Worm (Caenorhabditis elegans) whole organism, L1 larva: ENCODE results near the gene T27A8.3.

Experiments
- C04F5.9 ChIP-seq: sonication (generic microtip); optimal IDR thresholded peaks from 2 replicates; lab custom pipeline; 2016; ENCODE audit warnings: missing genetic modification characterization, missing compliant biosample characterization
- C16A3.4 ChIP-seq: fragments of 150-350 bp; optimal IDR thresholded peaks from 2 replicates; lab custom pipeline; 2014; ENCODE audit warnings: missing biosample characterization, missing genetic modification characterization
- C34B4.2 ChIP-seq: sonication (generic microtip); optimal IDR thresholded peaks from 2 replicates; lab custom pipeline; 2017; ENCODE audit warnings: mild to moderate bottlenecking, missing genetic modification characterization, missing compliant biosample characterization
- F16B12.6 ChIP-seq: fragments of 150-350 bp; optimal IDR thresholded peaks from 2 replicates; lab custom pipeline; 2014; ENCODE audit warnings: missing biosample characterization, missing genetic modification characterization
- Y116A8C.19 ChIP-seq: sonication (generic microtip); optimal IDR thresholded peaks from 2 replicates; lab custom pipeline; 2016; ENCODE audit warnings: missing compliant biosample characterization, missing genetic modification characterization, borderline replicate concordance
- alr-1 ChIP-seq: fragments of 200-800 bp; sonication (Bioruptor generic); optimal IDR thresholded peaks from 2 replicates; lab custom pipeline; 2018; ENCODE audit warnings: borderline replicate concordance, mild to moderate bottlenecking, missing genetic modification characterization, missing compliant biosample characterization
- ama-1 ChIP-seq: fragments of 150-350 bp; optimal IDR thresholded peaks from 2 replicates; lab custom pipeline; 2014
- blmp-1 ChIP-seq: fragments of 150-350 bp; optimal IDR thresholded peaks from 2 replicates; lab custom pipeline; 2014; ENCODE audit warnings: missing biosample characterization, missing genetic modification characterization
- ceh-63 ChIP-seq: fragments of 200-800 bp; sonication (Bioruptor generic); optimal IDR thresholded peaks from 2 replicates; lab custom pipeline; 2018; ENCODE audit warnings: mild to moderate bottlenecking, missing genetic modification characterization, missing compliant biosample characterization
- ceh-82 ChIP-seq, 3 experiments: fragments of 150-350 bp in 1 of 3; sonication (generic microtip) in 2 of 3; optimal IDR thresholded peaks; 2 replicates each; lab custom pipeline; 2014 to 2017; ENCODE audit warnings: missing biosample characterization in 3 of 3, missing genetic modification characterization in 3 of 3
- ceh-88 ChIP-seq: fragments of 200-800 bp; sonication (Bioruptor generic); IDR thresholded peaks from 2 replicates; pipeline ENCODE4 v1.3.6; 2022; ENCODE audit warnings: missing genetic modification characterization, missing compliant biosample characterization
- ceh-90 ChIP-seq: sonication (generic microtip); optimal IDR thresholded peaks from 2 replicates; lab custom pipeline; 2016; ENCODE audit warnings: missing genetic modification characterization, missing compliant biosample characterization
- ces-1 ChIP-seq: fragments of 150-350 bp; optimal IDR thresholded peaks from 2 replicates; lab custom pipeline; 2014; ENCODE audit warnings: missing biosample characterization, missing genetic modification reagents, missing genetic modification characterization
- dpl-1 ChIP-seq, 3 experiments: fragments of 150-350 bp in 2 of 3; sonication (generic microtip) in 1 of 3; optimal IDR thresholded peaks; 2 replicates each; lab custom pipeline; 2014 to 2017; ENCODE audit warnings: missing biosample characterization in 3 of 3, missing genetic modification characterization in 3 of 3, missing genetic modification reagents in 3 of 3
- dsc-1 ChIP-seq: sonication (generic microtip); optimal IDR thresholded peaks from 2 replicates; lab custom pipeline; 2016; ENCODE audit warnings: mild to moderate bottlenecking, missing genetic modification characterization, missing compliant biosample characterization
- efl-1 ChIP-seq, 4 experiments: fragments of 150-350 bp; optimal IDR thresholded peaks in 3 of 4; peaks in 1 of 4; 1 replicate in 1 of 4; 2 replicates in 3 of 4; lab custom pipeline; 2014; ENCODE audit warnings: missing biosample characterization in 2 of 4, missing genetic modification characterization in 2 of 4, missing genetic modification reagents in 2 of 4
- egl-27 ChIP-seq, 2 experiments: fragments of 150-350 bp in 1 of 2; sonication (generic microtip); optimal IDR thresholded peaks; 3 replicates each; lab custom pipeline; 2017 to 2018; ENCODE audit warnings: missing biosample characterization in 2 of 2, missing genetic modification characterization in 2 of 2, missing genetic modification reagents in 2 of 2
- elt-2 ChIP-seq: sonication (generic microtip); optimal IDR thresholded peaks from 2 replicates; lab custom pipeline; 2016; ENCODE audit warnings: missing genetic modification characterization, mild to moderate bottlenecking, inconsistent platforms, missing compliant biosample characterization, missing genetic modification reagents
- elt-3 ChIP-seq, 6 experiments: fragments of 150-350 bp in 1 of 6; sonication (generic microtip); optimal IDR thresholded peaks; 2 replicates each; lab custom pipeline; 2017 to 2018; ENCODE audit warnings: missing biosample characterization in 6 of 6, missing genetic modification characterization in 6 of 6, inconsistent platforms in 1 of 6
- fkh-8 ChIP-seq: sonication (generic microtip); optimal IDR thresholded peaks from 2 replicates; lab custom pipeline; 2016; ENCODE audit warnings: mild to moderate bottlenecking, missing genetic modification characterization, missing compliant biosample characterization
- fos-1 ChIP-seq: fragments of 150-350 bp; optimal IDR thresholded peaks from 2 replicates; lab custom pipeline; 2014; ENCODE audit warnings: missing biosample characterization, missing genetic modification characterization
- irx-1 ChIP-seq: sonication (generic microtip); optimal IDR thresholded peaks from 2 replicates; lab custom pipeline; 2016; ENCODE audit warnings: missing genetic modification characterization, missing compliant biosample characterization
- isw-1 ChIP-seq: fragments of 200-800 bp; sonication (Bioruptor generic); IDR thresholded peaks from 2 replicates; pipeline ENCODE4 v1.3.6; 2022; ENCODE audit warnings: missing genetic modification characterization, missing compliant biosample characterization
- lin-13 ChIP-seq: fragments of 150-350 bp; optimal IDR thresholded peaks from 2 replicates; lab custom pipeline; 2014; ENCODE audit warnings: missing biosample characterization, missing genetic modification reagents, missing genetic modification characterization
- lin-15B ChIP-seq: fragments of 150-350 bp; sonication (generic microtip); optimal IDR thresholded peaks from 3 replicates; lab custom pipeline; 2014; ENCODE audit warnings: missing biosample characterization, missing genetic modification characterization
- lin-35 ChIP-seq, 2 experiments: fragments of 150-350 bp; optimal IDR thresholded peaks; 2 replicates each; lab custom pipeline; 2014; ENCODE audit warnings: missing biosample characterization in 2 of 2, missing genetic modification characterization in 2 of 2, missing genetic modification reagents in 2 of 2
- lin-39 ChIP-seq: fragments of 150-350 bp; optimal IDR thresholded peaks from 2 replicates; lab custom pipeline; 2014; ENCODE audit warnings: missing biosample characterization, missing genetic modification reagents, missing genetic modification characterization
- lir-3 ChIP-seq: sonication (generic microtip); optimal IDR thresholded peaks from 2 replicates; lab custom pipeline; 2016; ENCODE audit warnings: mild to moderate bottlenecking, missing genetic modification characterization, moderate library complexity, missing compliant biosample characterization; ENCODE audit not compliant: poor library complexity
- mab-9 ChIP-seq: fragments of 200-800 bp; sonication (Bioruptor generic); IDR thresholded peaks from 2 replicates; pipeline ENCODE4 v1.3.6; 2022; ENCODE audit warnings: missing genetic modification reagents, missing genetic modification characterization, missing compliant biosample characterization
- mep-1 ChIP-seq: fragments of 150-350 bp; optimal IDR thresholded peaks from 2 replicates; lab custom pipeline; 2014; ENCODE audit warnings: missing biosample characterization, missing genetic modification characterization
- nhr-11 ChIP-seq: fragments of 150-350 bp; optimal IDR thresholded peaks from 2 replicates; lab custom pipeline; 2014; ENCODE audit warnings: missing biosample characterization, missing genetic modification characterization
- nhr-237 ChIP-seq: fragments of 150-350 bp; optimal IDR thresholded peaks from 2 replicates; lab custom pipeline; 2014; ENCODE audit warnings: missing biosample characterization, missing genetic modification characterization
- nhr-28 ChIP-seq: fragments of 150-350 bp; optimal IDR thresholded peaks from 2 replicates; lab custom pipeline; 2014; ENCODE audit warnings: missing biosample characterization, missing genetic modification characterization
- nhr-76 ChIP-seq: sonication (generic microtip); optimal IDR thresholded peaks from 2 replicates; lab custom pipeline; 2017; ENCODE audit warnings: missing biosample characterization, missing genetic modification characterization
- nhr-84 ChIP-seq: sonication (generic microtip); optimal IDR thresholded peaks from 2 replicates; lab custom pipeline; 2017; ENCODE audit warnings: missing biosample characterization, missing genetic modification characterization
- nhr-90 ChIP-seq: sonication (generic microtip); optimal IDR thresholded peaks from 2 replicates; lab custom pipeline; 2016; ENCODE audit warnings: mild to moderate bottlenecking, missing genetic modification characterization, missing compliant biosample characterization; ENCODE audit not compliant: poor library complexity
- pag-3 ChIP-seq: sonication (generic microtip); optimal IDR thresholded peaks from 2 replicates; lab custom pipeline; 2017; ENCODE audit warnings: missing genetic modification characterization, mild to moderate bottlenecking, missing compliant biosample characterization, antibody characterized with exemption, borderline replicate concordance; ENCODE audit not compliant: insufficient read depth
- rnt-1 ChIP-seq: sonication (generic microtip); optimal IDR thresholded peaks from 2 replicates; lab custom pipeline; 2016; ENCODE audit warnings: mild to moderate bottlenecking, missing genetic modification characterization, moderate library complexity, missing compliant biosample characterization
- skn-1 ChIP-seq: fragments of 150-350 bp; optimal IDR thresholded peaks from 2 replicates; lab custom pipeline; 2014; ENCODE audit warnings: missing biosample characterization, missing genetic modification characterization
- snpc-4 ChIP-seq: fragments of 150-350 bp; optimal IDR thresholded peaks from 2 replicates; lab custom pipeline; 2014; ENCODE audit warnings: missing biosample characterization, missing genetic modification characterization
- snu-23 ChIP-seq: sonication (generic microtip); optimal IDR thresholded peaks from 2 replicates; lab custom pipeline; 2016; ENCODE audit warnings: missing genetic modification characterization, missing compliant biosample characterization
- swsn-7 ChIP-seq: sonication (generic microtip); optimal IDR thresholded peaks from 2 replicates; lab custom pipeline; 2016; ENCODE audit warnings: missing genetic modification characterization, missing compliant biosample characterization
- tlp-1 ChIP-seq: fragments of 150-350 bp; optimal IDR thresholded peaks from 2 replicates; lab custom pipeline; 2014; ENCODE audit warnings: missing biosample characterization, missing genetic modification characterization
- unc-130 ChIP-seq: fragments of 150-350 bp; optimal IDR thresholded peaks from 2 replicates; lab custom pipeline; 2017; ENCODE audit warnings: missing biosample characterization, missing genetic modification characterization, inconsistent platforms
- unc-30 ChIP-seq: sonication (generic microtip); optimal IDR thresholded peaks from 2 replicates; lab custom pipeline; 2017; ENCODE audit warnings: missing biosample characterization, missing genetic modification characterization
- unc-86 ChIP-seq: sonication (generic microtip); optimal IDR thresholded peaks from 2 replicates; lab custom pipeline; 2016; ENCODE audit warnings: missing genetic modification characterization, missing compliant biosample characterization
- xbp-1 ChIP-seq: sonication (generic microtip); optimal IDR thresholded peaks from 2 replicates; lab custom pipeline; 2016; ENCODE audit warnings: missing genetic modification characterization, missing compliant biosample characterization
- zag-1 ChIP-seq: fragments of 150-350 bp; optimal IDR thresholded peaks from 2 replicates; lab custom pipeline; 2014; ENCODE audit warnings: missing biosample characterization, missing genetic modification characterization
- ztf-11 ChIP-seq, 2 experiments: sonication (generic microtip); optimal IDR thresholded peaks; 2 replicates each; lab custom pipeline; 2016 to 2017; ENCODE audit warnings: missing genetic modification characterization in 2 of 2, missing biosample characterization in 1 of 2, missing compliant biosample characterization in 1 of 2

T27A8.3 gene

DNA sequence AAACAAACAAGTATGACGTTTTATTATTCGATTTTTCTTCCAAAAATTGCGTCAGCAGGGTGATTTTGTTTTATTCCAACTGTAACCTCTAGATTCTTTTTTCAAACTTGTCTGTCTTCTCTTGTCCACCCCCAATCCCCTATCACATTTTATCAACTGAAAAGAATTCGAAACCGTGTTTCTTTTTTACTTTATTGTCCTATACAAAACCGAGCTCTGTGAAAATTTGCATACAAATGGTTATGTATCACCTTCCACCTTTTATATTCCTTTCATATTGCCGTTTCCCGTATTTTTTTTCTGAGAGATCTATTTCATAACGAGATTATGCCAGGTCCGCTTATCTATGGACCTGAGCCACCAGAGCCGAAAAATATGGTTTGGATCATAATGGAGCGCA, 7.2 kb upstream of the T27A8.3 start, which contains the start of gene T27A8.7:
Gene T27A8.7, plus strand, starts transcription at position 301 of the 400 bp plus-strand sequence.
- TF ChIP-seq efl-1 (optimal IDR thresholded peaks at IDR 0.05; lab: Kevin White, UChicago) (no peak), efl-1 (GFP tag; optimal IDR thresholded peaks at IDR 0.05 in 1 of 2; lab: Kevin White, UChicago) (peak in 1 of 2 experiments; percentile 3), C16A3.4 (tag; lab: Kevin White, UChicago) (no peak)

ce11 chrX:16056404-16056803, 6.1 kb upstream of the T27A8.3 start:
- peak; percentile 98 for TF ChIP-seq mep-1 (tag; lab: Kevin White, UChicago)
- TF ChIP-seq mab-9 (GFP tag; lab: Robert Waterston, UW), result peak; percentile 97
- peak; percentile 98 for TF ChIP-seq irx-1 (tag; lab: Kevin White, UChicago)
- TF ChIP-seq C16A3.4 (tag; lab: Kevin White, UChicago), result peak; percentile 98
- TF ChIP-seq nhr-90 (tag; lab: Kevin White, UChicago), result peak; percentile 99
- no peak for TF ChIP-seq ceh-90 (tag; lab: Kevin White, UChicago)
- no peak for TF ChIP-seq ces-1
- TF ChIP-seq zag-1 (tag; lab: Kevin White, UChicago), result peak; percentile 33
- peak; percentile 94 for TF ChIP-seq ceh-63 (GFP tag; lab: Kevin White, UChicago)
- TF ChIP-seq unc-130 (tag; lab: Kevin White, UChicago), result peak; percentile 92
- TF ChIP-seq lin-15B, result peak; percentile 51
- peak; percentile 56 for TF ChIP-seq unc-30 (tag; lab: Kevin White, UChicago)
- peak; percentile 63 for TF ChIP-seq nhr-28
- peak; percentile 17 for TF ChIP-seq Y116A8C.19 (tag; lab: Kevin White, UChicago)
- TF ChIP-seq xbp-1 (tag; lab: Kevin White, UChicago), result peak; percentile 94
- peak; percentile 94 for TF ChIP-seq unc-86 (tag; lab: Kevin White, UChicago)
- TF ChIP-seq fos-1 (tag; lab: Kevin White, UChicago), result peak; percentile 96
- peak; percentile 50 for TF ChIP-seq tlp-1
- peak; percentile 45 to 70 (median 56) for TF ChIP-seq dpl-1 (GFP tag; optimal IDR thresholded peaks at IDR 0.05; lab: Kevin White, UChicago)
- peak; percentile 99 for TF ChIP-seq snu-23 (GFP tag; lab: Kevin White, UChicago)
- peak; percentile 97 for TF ChIP-seq swsn-7 (tag; lab: Kevin White, UChicago)
- TF ChIP-seq dsc-1 (tag; lab: Kevin White, UChicago), result peak; percentile 100
- TF ChIP-seq blmp-1, result peak; percentile 38
- peak; percentile 98 for TF ChIP-seq lin-39 (tag; lab: Kevin White, UChicago)
- peak; percentile 84 for TF ChIP-seq lir-3 (tag; lab: Kevin White, UChicago)
- no peak for TF ChIP-seq C34B4.2 (tag; lab: Kevin White, UChicago)
- peak; percentile 97 for TF ChIP-seq fkh-8
- peak; percentile 88 for TF ChIP-seq isw-1 (GFP tag; lab: Robert Waterston, UW)
- TF ChIP-seq ama-1 (lab: Kevin White, UChicago), result no peak
- TF ChIP-seq ceh-82 (tag; optimal IDR thresholded peaks at IDR 0.05; lab: Kevin White, UChicago), result peak; percentile 97 to 99 (median 99)
- peak; percentile 20 for TF ChIP-seq F16B12.6 (tag; lab: Kevin White, UChicago)
- TF ChIP-seq egl-27 (tag; optimal IDR thresholded peaks at IDR 0.05; lab: Kevin White, UChicago), result peak; percentile 73 to 78
- peak; percentile 94 for TF ChIP-seq nhr-76 (tag; lab: Kevin White, UChicago)
- TF ChIP-seq rnt-1 (tag; lab: Kevin White, UChicago), result peak; percentile 98
- TF ChIP-seq lin-13, result peak; percentile 94
- TF ChIP-seq snpc-4, result peak; percentile 94
- TF ChIP-seq elt-2 (tag; lab: Kevin White, UChicago), result peak; percentile 86
- peak; percentile 87 for TF ChIP-seq C04F5.9 (tag; lab: Kevin White, UChicago)
- TF ChIP-seq alr-1 (tag; lab: Kevin White, UChicago), result no peak
- TF ChIP-seq ztf-11 (tag; optimal IDR thresholded peaks at IDR 0.05; lab: Kevin White, UChicago), result peak; percentile 18 to 76
- peak; percentile 80 to 87 for TF ChIP-seq efl-1 (optimal IDR thresholded peaks at IDR 0.05; lab: Kevin White, UChicago)
- peak; percentile 49 to 97 for TF ChIP-seq efl-1 (GFP tag; optimal IDR thresholded peaks at IDR 0.05 in 1 of 2; lab: Kevin White, UChicago)
- peak; percentile 97 for TF ChIP-seq nhr-11 (tag; lab: Kevin White, UChicago)
- peak in 5 of 6 experiments; percentile 47 to 99 (median 96) for TF ChIP-seq elt-3 (tag; optimal IDR thresholded peaks at IDR 0.05; lab: Kevin White, UChicago)
- TF ChIP-seq nhr-237, result peak; percentile 95
- TF ChIP-seq ceh-88 (GFP tag; lab: Robert Waterston, UW), result peak; percentile 94
- TF ChIP-seq lin-35 (GFP tag; optimal IDR thresholded peaks at IDR 0.05; lab: Kevin White, UChicago), result peak; percentile 63 to 90
- TF ChIP-seq pag-3, result peak; percentile 78
- TF ChIP-seq skn-1 (tag; lab: Kevin White, UChicago), result peak; percentile 97
- peak; percentile 44 for TF ChIP-seq nhr-84
